Fruit fly (Drosophila melanogaster) whole organism, embryonic: ENCODE data around the gene KdelR.

Experiments used
- Ada2b ChIP-seq: fragments of 200-800 bp; sonication (Bioruptor generic); IDR thresholded peaks from 2 replicates; pipeline ENCODE4 v1.3.6; 2022; ENCODE audit warnings: missing biosample characterization, missing genetic modification characterization
- Antp ChIP-seq: fragments of 200-800 bp; sonication (Bioruptor generic); optimal IDR thresholded peaks from 3 replicates; lab custom pipeline; 2016; ENCODE audit warnings: missing biosample characterization, missing genetic modification characterization
- Asciz ChIP-seq: fragments of 200-800 bp; sonication (Bioruptor generic); optimal IDR thresholded peaks from 2 replicates; lab custom pipeline; 2017; ENCODE audit warnings: missing biosample characterization, mild to moderate bottlenecking, missing genetic modification characterization, missing genetic modification reagents
- CG10321 ChIP-seq: fragments of 200-800 bp; sonication (Bioruptor generic); IDR thresholded peaks from 2 replicates; pipeline ENCODE4 v1.3.6; 2022; ENCODE audit warnings: missing biosample characterization, missing genetic modification characterization
- CG13624 ChIP-seq: fragments of 200-800 bp; sonication (Bioruptor generic); optimal IDR thresholded peaks from 2 replicates; lab custom pipeline; 2016; ENCODE audit warnings: missing biosample characterization, missing genetic modification characterization
- CG14667 ChIP-seq: fragments of 200-800 bp; sonication (Bioruptor generic); IDR thresholded peaks from 2 replicates; pipeline ENCODE4 v1.3.6; 2022; ENCODE audit warnings: missing biosample characterization, missing genetic modification characterization
- CG14965 ChIP-seq: fragments of 200-800 bp; sonication (Bioruptor generic); optimal IDR thresholded peaks from 2 replicates; lab custom pipeline; 2016; ENCODE audit warnings: missing biosample characterization, missing genetic modification characterization, borderline replicate concordance
- CG1603 ChIP-seq: fragments of 200-800 bp; sonication (Bioruptor generic); optimal IDR thresholded peaks from 2 replicates; lab custom pipeline; 2019; ENCODE audit warnings: missing biosample characterization, mild to moderate bottlenecking, missing genetic modification characterization, moderate library complexity
- CG17359 ChIP-seq: fragments of 200-800 bp; sonication (Bioruptor generic); optimal IDR thresholded peaks from 3 replicates; lab custom pipeline; 2018; ENCODE audit warnings: missing biosample characterization, mild to moderate bottlenecking, missing genetic modification characterization, moderate library complexity
- CG18619 ChIP-seq: fragments of 200-800 bp; sonication (Bioruptor generic); optimal IDR thresholded peaks from 3 replicates; lab custom pipeline; 2017; ENCODE audit warnings: missing biosample characterization, mild to moderate bottlenecking, missing genetic modification characterization
- CG18764 ChIP-seq: fragments of 200-800 bp; sonication (Bioruptor generic); optimal IDR thresholded peaks from 3 replicates; lab custom pipeline; 2016; ENCODE audit warnings: missing biosample characterization, missing genetic modification characterization
- CG2120 ChIP-seq: fragments of 200-800 bp; sonication (Bioruptor generic); optimal IDR thresholded peaks from 3 replicates; lab custom pipeline; 2016; ENCODE audit warnings: missing biosample characterization, missing genetic modification characterization
- CG3163 ChIP-seq: fragments of 200-800 bp; sonication (Bioruptor generic); optimal IDR thresholded peaks from 3 replicates; lab custom pipeline; 2016; ENCODE audit warnings: missing biosample characterization, missing genetic modification characterization
- CG34224 ChIP-seq: fragments of 200-800 bp; sonication (Bioruptor generic); IDR thresholded peaks from 3 replicates; pipeline ENCODE4 v1.3.6; 2022; ENCODE audit warnings: missing biosample characterization, missing genetic modification characterization; ENCODE audit not compliant: partially characterized antibody
- CG4404 ChIP-seq: fragments of 200-800 bp; sonication (Bioruptor generic); IDR thresholded peaks from 2 replicates; pipeline ENCODE4 v1.3.6; 2022; ENCODE audit warnings: missing biosample characterization, missing genetic modification characterization
- CG4707 ChIP-seq: fragments of 200-800 bp; sonication (Bioruptor generic); optimal IDR thresholded peaks from 2 replicates; lab custom pipeline; 2018; ENCODE audit warnings: missing biosample characterization, mild to moderate bottlenecking, missing genetic modification characterization, moderate library complexity
- CG5180 ChIP-seq: fragments of 200-800 bp; sonication (Bioruptor generic); optimal IDR thresholded peaks from 3 replicates; lab custom pipeline; 2017; ENCODE audit warnings: missing biosample characterization, missing genetic modification characterization, mild to moderate bottlenecking, moderate library complexity, missing genetic modification reagents
- CG6654 ChIP-seq: fragments of 200-800 bp; sonication (Bioruptor generic); optimal IDR thresholded peaks from 2 replicates; lab custom pipeline; 2017; ENCODE audit warnings: missing biosample characterization, mild to moderate bottlenecking, missing genetic modification characterization
- Dad ChIP-seq: fragments of 200-800 bp; sonication (Bioruptor generic); optimal IDR thresholded peaks from 3 replicates; lab custom pipeline; 2016; ENCODE audit warnings: missing biosample characterization, missing genetic modification characterization
- Drgx ChIP-seq: fragments of 200-800 bp; sonication (Bioruptor generic); IDR thresholded peaks from 2 replicates; pipeline ENCODE4 v1.3.6; 2022; ENCODE audit warnings: missing biosample characterization, missing genetic modification characterization
- GATAe ChIP-seq: fragments of 200-800 bp; sonication (Bioruptor generic); conservative IDR thresholded peaks from 2 replicates; pipeline ENCODE4 v1.3.6; 2022; ENCODE audit warnings: missing biosample characterization, missing genetic modification characterization
- Kr ChIP-seq: fragments of 200-800 bp; sonication (Bioruptor generic); optimal IDR thresholded peaks from 2 replicates; lab custom pipeline; 2017; ENCODE audit warnings: missing biosample characterization, mild to moderate bottlenecking, missing genetic modification characterization
- Lhr ChIP-seq: fragments of 200-800 bp; sonication (Bioruptor generic); optimal IDR thresholded peaks from 3 replicates; lab custom pipeline; 2017; ENCODE audit warnings: mild to moderate bottlenecking, missing biosample characterization, missing genetic modification reagents, missing genetic modification characterization
- Lpt ChIP-seq: fragments of >200 bp; optimal IDR thresholded peaks from 2 replicates; lab custom pipeline; 2018; ENCODE audit warnings: missing biosample characterization, missing genetic modification characterization
- Meics ChIP-seq: fragments of 200-800 bp; sonication (Bioruptor generic); optimal IDR thresholded peaks from 2 replicates; lab custom pipeline; 2017; ENCODE audit warnings: missing biosample characterization, mild to moderate bottlenecking, missing genetic modification characterization
- Neu2 ChIP-seq: fragments of 200-800 bp; sonication (Bioruptor generic); optimal IDR thresholded peaks from 3 replicates; lab custom pipeline; 2016; ENCODE audit warnings: missing biosample characterization, missing genetic modification characterization, borderline replicate concordance
- Oaz ChIP-seq: fragments of 200-800 bp; sonication (Bioruptor generic); IDR thresholded peaks from 2 replicates; pipeline ENCODE4 v1.3.6; 2022; ENCODE audit warnings: missing biosample characterization, missing genetic modification characterization
- Oli ChIP-seq: fragments of 200-800 bp; sonication (Bioruptor generic); optimal IDR thresholded peaks from 2 replicates; lab custom pipeline; 2018; ENCODE audit warnings: missing biosample characterization, mild to moderate bottlenecking, missing genetic modification characterization, moderate library complexity
- Ssrp ChIP-seq: fragments of 200-800 bp; sonication (Bioruptor generic); optimal IDR thresholded peaks from 2 replicates; lab custom pipeline; 2018; ENCODE audit warnings: missing biosample characterization, mild to moderate bottlenecking, missing genetic modification characterization, moderate library complexity
- TFAM ChIP-seq: fragments of 200-800 bp; sonication (Bioruptor generic); optimal IDR thresholded peaks from 2 replicates; lab custom pipeline; 2017; ENCODE audit warnings: missing biosample characterization, missing genetic modification characterization, inconsistent platforms
- Usf ChIP-seq: fragments of 200-800 bp; sonication (Bioruptor generic); optimal IDR thresholded peaks from 2 replicates; lab custom pipeline; 2017; ENCODE audit warnings: missing genotype, missing biosample characterization, missing genetic modification characterization
- bsh ChIP-seq, 2 experiments: fragments of 200-800 bp; sonication (Bioruptor generic); optimal IDR thresholded peaks; 2 replicates each; lab custom pipeline; 2017 to 2018; ENCODE audit warnings: mild to moderate bottlenecking in 2 of 2, missing biosample characterization in 2 of 2, missing genetic modification characterization in 2 of 2, moderate library complexity in 1 of 2
- btn ChIP-seq: fragments of 200-800 bp; sonication (Bioruptor generic); optimal IDR thresholded peaks from 2 replicates; lab custom pipeline; 2016; ENCODE audit warnings: missing biosample characterization, missing genetic modification characterization
- cas ChIP-seq: fragments of 200-800 bp; sonication (Bioruptor generic); IDR thresholded peaks from 2 replicates; pipeline ENCODE4 v1.3.6; 2022; ENCODE audit warnings: missing biosample characterization, missing genetic modification characterization
- cg ChIP-seq: fragments of 200-800 bp; sonication (Bioruptor generic); optimal IDR thresholded peaks from 3 replicates; lab custom pipeline; 2019; ENCODE audit warnings: missing biosample characterization, mild to moderate bottlenecking, missing genetic modification characterization, moderate library complexity
- dimm ChIP-seq: fragments of 200-800 bp; sonication (Bioruptor generic); IDR thresholded peaks from 2 replicates; pipeline ENCODE4 v1.3.6; 2022; ENCODE audit warnings: missing biosample characterization, missing genetic modification characterization
- dmrt11E ChIP-seq: fragments of 200-800 bp; sonication (Bioruptor generic); optimal IDR thresholded peaks from 3 replicates; lab custom pipeline; 2018; ENCODE audit warnings: missing biosample characterization, mild to moderate bottlenecking, missing genetic modification characterization, moderate library complexity
- ftz-f1 ChIP-seq: fragments of 200-800 bp; sonication (Bioruptor generic); optimal IDR thresholded peaks from 2 replicates; lab custom pipeline; 2016; ENCODE audit warnings: missing biosample characterization, missing genetic modification characterization
- lab ChIP-seq: fragments of 200-800 bp; sonication (Bioruptor generic); optimal IDR thresholded peaks from 3 replicates; lab custom pipeline; 2017; ENCODE audit warnings: missing biosample characterization, missing genetic modification characterization, mild to moderate bottlenecking, moderate library complexity, missing genetic modification reagents
- lilli ChIP-seq: fragments of 200-800 bp; sonication (Bioruptor generic); optimal IDR thresholded peaks from 3 replicates; lab custom pipeline; 2016; ENCODE audit warnings: missing biosample characterization, missing genetic modification characterization
- otp ChIP-seq: fragments of 200-800 bp; sonication (Bioruptor generic); IDR thresholded peaks from 3 replicates; pipeline ENCODE4, ENCODE4 v1.3.6; 2022; ENCODE audit warnings: missing biosample characterization, missing genetic modification characterization
- pros ChIP-seq: fragments of 200-800 bp; sonication (Bioruptor generic); optimal IDR thresholded peaks from 3 replicates; lab custom pipeline; 2019; ENCODE audit warnings: missing biosample characterization, mild to moderate bottlenecking, missing genetic modification characterization, moderate library complexity
- psq ChIP-seq: fragments of 200-800 bp; sonication (Bioruptor generic); optimal IDR thresholded peaks from 2 replicates; lab custom pipeline; 2017; ENCODE audit warnings: missing biosample characterization, missing genetic modification characterization
- ranshi ChIP-seq: fragments of 200-800 bp; sonication (Bioruptor generic); IDR thresholded peaks from 2 replicates; pipeline ENCODE4 v1.3.6; 2022; ENCODE audit warnings: missing biosample characterization, missing genetic modification characterization
- shn ChIP-seq: fragments of 200-800 bp; sonication (Bioruptor generic); optimal IDR thresholded peaks from 3 replicates; lab custom pipeline; 2016; ENCODE audit warnings: missing biosample characterization, missing genetic modification characterization
- sqz ChIP-seq: fragments of 200-800 bp; sonication (Bioruptor generic); optimal IDR thresholded peaks from 3 replicates; lab custom pipeline; 2018; ENCODE audit warnings: missing biosample characterization, mild to moderate bottlenecking, missing genetic modification characterization
- stc ChIP-seq: fragments of 200-800 bp; sonication (Bioruptor generic); IDR thresholded peaks from 2 replicates; pipeline ENCODE4 v1.3.6; 2022; ENCODE audit warnings: missing biosample characterization, missing genetic modification characterization
- stwl ChIP-seq: fragments of 200-800 bp; sonication (Bioruptor generic); optimal IDR thresholded peaks from 3 replicates; lab custom pipeline; 2018; ENCODE audit warnings: missing biosample characterization, mild to moderate bottlenecking, missing genetic modification characterization, moderate library complexity
- toy ChIP-seq: fragments of 200-800 bp; sonication (Bioruptor generic); IDR thresholded peaks from 2 replicates; pipeline ENCODE4 v1.3.6; 2022; ENCODE audit warnings: missing biosample characterization, missing genetic modification characterization
- usp ChIP-seq: fragments of >200 bp; optimal IDR thresholded peaks from 2 replicates; lab custom pipeline; 2017; ENCODE audit warnings: missing biosample characterization, missing genetic modification characterization
- vfl ChIP-seq: fragments of 200-800 bp; sonication (Bioruptor generic); optimal IDR thresholded peaks from 2 replicates; lab custom pipeline; 2016; ENCODE audit warnings: missing biosample characterization, missing genetic modification characterization

KdelR gene

dm6 chr2L:10474268-10474678, 47.6 kb downstream of the KdelR start, which contains the start of gene RluA-1 (continued):
- peak; percentile 67; the same call in 2 of the 3 replicates for TF ChIP-seq CG34224 (GFP tag; lab: Robert Waterston, UW)
- TF ChIP-seq CG5180 (GFP tag; lab: Kevin White, UChicago), result peak; percentile 96
- peak; percentile 97 for TF ChIP-seq Oaz
- peak; percentile 97 for TF ChIP-seq CG1603
- TF ChIP-seq toy (GFP tag; lab: Robert Waterston, UW), result peak; percentile 98
- TF ChIP-seq Ssrp (tag; lab: Kevin White, UChicago), result peak; percentile 100
- peak; percentile 92 for TF ChIP-seq CG13624
- TF ChIP-seq Meics, result peak; percentile 99
- peak; percentile 99 for TF ChIP-seq CG18619 (GFP tag; lab: Kevin White, UChicago)
- peak; percentile 99 for TF ChIP-seq Asciz (GFP tag; lab: Kevin White, UChicago)
- TF ChIP-seq stc (GFP tag; lab: Robert Waterston, UW), result peak; percentile 100
- TF ChIP-seq lilli (GFP tag; lab: Kevin White, UChicago), result peak; percentile 98
- TF ChIP-seq cg (GFP tag; lab: Kevin White, UChicago), result no peak
- TF ChIP-seq CG4404 (GFP tag; lab: Robert Waterston, UW), result peak; percentile 98
- TF ChIP-seq lab, result peak; percentile 99
- peak; percentile 93; the same call in 1 of the 2 replicates for TF ChIP-seq ranshi (GFP tag; lab: Robert Waterston, UW)
- TF ChIP-seq Ada2b (GFP tag; lab: Robert Waterston, UW), result peak; percentile 96
- peak; percentile 99 for TF ChIP-seq Drgx (GFP tag; lab: Robert Waterston, UW)
- TF ChIP-seq Dad (GFP tag; lab: Kevin White, UChicago), result peak; percentile 97
- peak; percentile 84 for TF ChIP-seq shn (GFP tag; lab: Kevin White, UChicago)
- TF ChIP-seq pros, result peak; percentile 80
- peak; percentile 69 for TF ChIP-seq CG14965 (GFP tag; lab: Kevin White, UChicago)
- TF ChIP-seq Antp, result peak; percentile 88
- no peak for TF ChIP-seq Lpt (GFP tag; lab: Kevin White, UChicago)
- peak; percentile 98 for TF ChIP-seq Lhr
- peak; percentile 99 for TF ChIP-seq sqz (GFP tag; lab: Kevin White, UChicago)
- peak; percentile 99 for TF ChIP-seq CG4707
- TF ChIP-seq CG18764 (GFP tag; lab: Kevin White, UChicago), result peak; percentile 98
- peak; percentile 100 for TF ChIP-seq dmrt11E (tag; lab: Kevin White, UChicago)
- TF ChIP-seq stwl (tag; lab: Kevin White, UChicago), result peak; percentile 98
- TF ChIP-seq CG17359 (tag; lab: Kevin White, UChicago), result peak; percentile 100
- TF ChIP-seq ftz-f1 (GFP tag; lab: Kevin White, UChicago), result peak; percentile 86
- TF ChIP-seq vfl (GFP tag; lab: Kevin White, UChicago), result peak; percentile 96
- TF ChIP-seq Oli (tag; lab: Kevin White, UChicago), result peak; percentile 100
- peak; percentile 96 for TF ChIP-seq psq (GFP tag; lab: Kevin White, UChicago)
- TF ChIP-seq CG2120, result peak; percentile 96
- peak; percentile 95 for TF ChIP-seq TFAM (GFP tag; lab: Kevin White, UChicago)
- TF ChIP-seq CG6654 (GFP tag; lab: Kevin White, UChicago), result peak; percentile 94
- TF ChIP-seq CG3163 (GFP tag; lab: Kevin White, UChicago), result peak; percentile 76
- peak; percentile 94 to 100 for TF ChIP-seq bsh (GFP tag; optimal IDR thresholded peaks at IDR 0.05; lab: Kevin White, UChicago)
- TF ChIP-seq usp, result no peak
- TF ChIP-seq dimm (GFP tag; lab: Robert Waterston, UW), result peak; percentile 99
- peak; percentile 96 for TF ChIP-seq GATAe
- peak; percentile 89 for TF ChIP-seq btn (GFP tag; lab: Kevin White, UChicago)
- TF ChIP-seq otp (GFP tag; lab: Robert Waterston, UW), result peak; percentile 99
- no peak for TF ChIP-seq Neu2 (GFP tag; lab: Kevin White, UChicago)
- TF ChIP-seq CG14667, result peak; percentile 99
- peak; percentile 91 for TF ChIP-seq CG10321 (GFP tag; lab: Robert Waterston, UW)
- TF ChIP-seq Kr (GFP tag; lab: Kevin White, UChicago), result peak; percentile 92
- peak; percentile 96 for TF ChIP-seq Usf (GFP tag; lab: Kevin White, UChicago)
- TF ChIP-seq cas, result peak; percentile 94
